Fruit fly (Drosophila melanogaster) whole organism, prepupa: ENCODE measurements around the gene Acp95EF.

Source experiments
- CG10631 ChIP-seq: fragments of 200-800 bp; sonication (Bioruptor generic); optimal IDR thresholded peaks from 2 replicates; lab custom pipeline; 2016; ENCODE audit warnings: missing biosample characterization, missing genetic modification characterization
- CG10669 ChIP-seq: fragments of 200-800 bp; sonication (Bioruptor generic); optimal IDR thresholded peaks from 3 replicates; lab custom pipeline; 2018; ENCODE audit warnings: missing biosample characterization, mild to moderate bottlenecking, missing genetic modification characterization, moderate library complexity
- CG11294 ChIP-seq: fragments of 200-800 bp; sonication (Bioruptor generic); IDR thresholded peaks from 2 replicates; pipeline ENCODE4 v1.3.6; 2022; ENCODE audit warnings: missing biosample characterization, missing genetic modification characterization
- CG11762 ChIP-seq: fragments of 200-800 bp; sonication (Bioruptor generic); optimal IDR thresholded peaks from 3 replicates; lab custom pipeline; 2016; ENCODE audit warnings: missing biosample characterization, missing genetic modification characterization; ENCODE audit not compliant: insufficient read depth
- CG1621 ChIP-seq: fragments of 200-800 bp; sonication (Bioruptor generic); optimal IDR thresholded peaks from 3 replicates; lab custom pipeline; 2018; ENCODE audit warnings: missing biosample characterization, mild to moderate bottlenecking, missing genetic modification characterization
- CG3032 ChIP-seq: fragments of 200-800 bp; optimal IDR thresholded peaks from 2 replicates; lab custom pipeline; 2019; ENCODE audit warnings: missing biosample characterization, mild to moderate bottlenecking, missing genetic modification characterization, moderate library complexity
- CG32006 ChIP-seq: fragments of 200-800 bp; sonication (Bioruptor generic); optimal IDR thresholded peaks from 3 replicates; lab custom pipeline; 2017; ENCODE audit warnings: missing biosample characterization, mild to moderate bottlenecking, missing genetic modification characterization
- CG3919 ChIP-seq: fragments of 200-800 bp; sonication (Bioruptor generic); optimal IDR thresholded peaks from 3 replicates; lab custom pipeline; 2016; ENCODE audit warnings: missing biosample characterization, missing genetic modification characterization
- CG4318 ChIP-seq: fragments of 200-800 bp; sonication (Bioruptor generic); optimal IDR thresholded peaks from 3 replicates; lab custom pipeline; 2017; ENCODE audit warnings: missing biosample characterization, mild to moderate bottlenecking, missing genetic modification characterization
- CG6163 ChIP-seq: fragments of 200-800 bp; sonication (Bioruptor generic); IDR thresholded peaks from 3 replicates; pipeline ENCODE4 v1.3.6; 2022; ENCODE audit warnings: missing biosample characterization, missing genetic modification characterization
- CG6276 ChIP-seq: fragments of 200-800 bp; sonication (Bioruptor generic); optimal IDR thresholded peaks from 2 replicates; lab custom pipeline; 2017; ENCODE audit warnings: missing biosample characterization, mild to moderate bottlenecking, missing genetic modification characterization
- CG6792 ChIP-seq: fragments of 200-800 bp; sonication (Bioruptor generic); optimal IDR thresholded peaks from 3 replicates; lab custom pipeline; 2016; ENCODE audit warnings: missing biosample characterization, missing genetic modification characterization
- CG8319 ChIP-seq: fragments of 200-800 bp; sonication (Bioruptor generic); optimal IDR thresholded peaks from 3 replicates; lab custom pipeline; 2016; ENCODE audit warnings: missing biosample characterization, missing genetic modification characterization
- CG9139 ChIP-seq: fragments of 200-800 bp; sonication (Bioruptor generic); optimal IDR thresholded peaks from 3 replicates; lab custom pipeline; 2017; ENCODE audit warnings: missing biosample characterization, mild to moderate bottlenecking, missing genetic modification characterization
- Eip78C ChIP-seq: fragments of 200-800 bp; sonication (Bioruptor generic); peaks from one replicate; lab custom pipeline; 2016; ENCODE audit warnings: missing biosample characterization, missing genetic modification characterization
- Eip93F ChIP-seq: fragments of 200-800 bp; sonication (Bioruptor generic); optimal IDR thresholded peaks from 2 replicates; lab custom pipeline; 2016; ENCODE audit warnings: missing biosample characterization, mild to moderate bottlenecking, missing genetic modification characterization
- Ets96B ChIP-seq: fragments of 200-800 bp; optimal IDR thresholded peaks from 2 replicates; lab custom pipeline; 2019; ENCODE audit warnings: missing biosample characterization, mild to moderate bottlenecking, missing genetic modification characterization, moderate library complexity
- Hr38 ChIP-seq: sonication (Bioruptor generic); optimal IDR thresholded peaks from 2 replicates; lab custom pipeline; 2016; ENCODE audit warnings: missing biosample characterization, missing genetic modification characterization
- Hr39 ChIP-seq: fragments of 200-800 bp; sonication (Bioruptor generic); optimal IDR thresholded peaks from 2 replicates; lab custom pipeline; 2016; ENCODE audit warnings: missing biosample characterization, missing genetic modification characterization
- Hr4 ChIP-seq: fragments of 200-800 bp; sonication (Bioruptor generic); optimal IDR thresholded peaks from 3 replicates; lab custom pipeline; 2016; ENCODE audit warnings: missing biosample characterization, missing genetic modification characterization
- Lpt ChIP-seq: fragments of 200-800 bp; sonication (Bioruptor generic); optimal IDR thresholded peaks from 3 replicates; lab custom pipeline; 2016; ENCODE audit warnings: missing biosample characterization, missing genetic modification characterization
- Met ChIP-seq: fragments of 200-800 bp; sonication (Bioruptor generic); optimal IDR thresholded peaks from 3 replicates; lab custom pipeline; 2016; ENCODE audit warnings: missing biosample characterization, missing genetic modification characterization
- Sox102F ChIP-seq: fragments of 200-800 bp; sonication (Bioruptor generic); optimal IDR thresholded peaks from 2 replicates; lab custom pipeline; 2016; ENCODE audit warnings: missing biosample characterization, mild to moderate bottlenecking, missing genetic modification characterization
- Sox15 ChIP-seq: fragments of 200-800 bp; sonication (Bioruptor generic); optimal IDR thresholded peaks from 3 replicates; lab custom pipeline; 2016; ENCODE audit warnings: missing biosample characterization, missing genetic modification characterization
- dsx ChIP-seq: fragments of 200-800 bp; optimal IDR thresholded peaks from 3 replicates; lab custom pipeline; 2019; ENCODE audit warnings: missing biosample characterization, mild to moderate bottlenecking, missing genetic modification characterization, moderate library complexity; ENCODE audit not compliant: poor library complexity, severe bottlenecking
- eg ChIP-seq: fragments of 200-800 bp; sonication (Bioruptor generic); IDR thresholded peaks from 3 replicates; pipeline ENCODE4 v1.3.6; 2022; ENCODE audit warnings: missing biosample characterization, missing genetic modification characterization
- esn ChIP-seq: fragments of 200-800 bp; sonication (Bioruptor generic); optimal IDR thresholded peaks from 2 replicates; lab custom pipeline; 2016; ENCODE audit warnings: missing biosample characterization, mild to moderate bottlenecking, missing genetic modification characterization, moderate library complexity
- fd59A ChIP-seq: fragments of 200-800 bp; sonication (Bioruptor generic); optimal IDR thresholded peaks from 2 replicates; lab custom pipeline; 2017; ENCODE audit warnings: missing biosample characterization, mild to moderate bottlenecking, missing genetic modification characterization, missing genetic modification reagents
- fd85E ChIP-seq: fragments of 200-800 bp; sonication (Bioruptor generic); optimal IDR thresholded peaks from 3 replicates; lab custom pipeline; 2016; ENCODE audit warnings: missing biosample characterization, missing genetic modification characterization
- fkh ChIP-seq: fragments of 200-800 bp; sonication (Bioruptor generic); optimal IDR thresholded peaks from 3 replicates; lab custom pipeline; 2017; ENCODE audit warnings: missing biosample characterization, mild to moderate bottlenecking, missing genetic modification characterization, moderate library complexity
- lz ChIP-seq: fragments of 200-800 bp; sonication (Bioruptor generic); optimal IDR thresholded peaks from 3 replicates; lab custom pipeline; 2016; ENCODE audit warnings: missing biosample characterization, missing genetic modification characterization
- salr ChIP-seq, 2 experiments: fragments of 200-800 bp; sonication (Bioruptor generic); optimal IDR thresholded peaks; 3 replicates each; lab custom pipeline; 2016 to 2018; ENCODE audit warnings: missing biosample characterization in 2 of 2, missing genetic modification characterization in 2 of 2, mild to moderate bottlenecking in 1 of 2
- spab ChIP-seq: fragments of 200-800 bp; sonication (Bioruptor generic); optimal IDR thresholded peaks from 2 replicates; lab custom pipeline; 2017; ENCODE audit warnings: missing biosample characterization, mild to moderate bottlenecking, missing genetic modification characterization, missing genetic modification reagents
- ss ChIP-seq, 2 experiments: fragments of 200-800 bp; sonication (Bioruptor generic); optimal IDR thresholded peaks; 2 replicates in 1 of 2; 3 replicates in 1 of 2; lab custom pipeline; 2017 to 2018; ENCODE audit warnings: mild to moderate bottlenecking in 2 of 2, missing biosample characterization in 2 of 2, missing genetic modification characterization in 2 of 2, moderate library complexity in 1 of 2
- svp ChIP-seq: fragments of 200-800 bp; sonication (Bioruptor generic); peaks from one replicate; lab custom pipeline; 2016; ENCODE audit warnings: missing biosample characterization, missing genetic modification characterization
- topi ChIP-seq: fragments of 200-800 bp; sonication (Bioruptor generic); optimal IDR thresholded peaks from 3 replicates; lab custom pipeline; 2016; ENCODE audit warnings: missing biosample characterization, missing genetic modification characterization
- vri ChIP-seq: fragments of 200-800 bp; sonication (Bioruptor generic); optimal IDR thresholded peaks from 3 replicates; lab custom pipeline; 2016; ENCODE audit warnings: missing biosample characterization, mild to moderate bottlenecking, missing genetic modification characterization

Gene Acp95EF

DNA sequence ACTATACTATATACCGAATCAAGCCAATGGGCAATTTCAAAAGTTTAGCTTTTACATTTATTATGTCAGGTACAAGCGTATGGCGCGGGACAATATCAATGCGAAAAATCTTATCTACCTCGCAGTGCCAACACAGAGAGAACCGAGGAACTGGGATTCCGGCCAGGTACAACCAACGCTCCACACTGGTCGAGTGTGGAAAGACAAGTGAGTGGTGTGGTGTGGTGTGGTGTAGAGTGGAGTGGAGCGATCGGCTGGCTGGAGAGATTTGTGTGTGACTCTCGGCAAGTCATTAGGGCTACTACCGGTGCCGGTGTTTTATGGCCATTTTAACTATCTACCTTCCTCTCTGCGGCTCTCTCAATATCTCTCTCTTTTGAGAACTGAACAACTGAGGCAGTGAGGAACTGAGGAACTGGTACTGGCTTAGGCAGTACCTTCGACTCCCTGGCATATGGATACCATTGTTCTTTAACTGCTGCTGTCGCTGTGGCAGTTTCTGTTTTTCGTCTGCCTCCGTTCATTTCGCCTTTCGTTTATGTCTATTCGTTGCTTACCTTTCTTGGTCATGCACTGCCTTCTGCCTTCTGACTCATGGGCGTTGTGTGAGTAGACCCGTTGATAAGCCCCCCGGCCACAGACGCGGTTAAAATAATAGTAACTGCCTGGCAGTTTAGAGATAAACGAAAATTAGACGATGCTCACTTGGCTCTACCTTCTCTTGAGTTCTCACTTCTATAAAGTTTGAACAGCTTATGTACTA is 30.7 kb downstream of the Acp95EF start (continued):
- peak; percentile 82 for TF ChIP-seq Eip93F (GFP tag; lab: Kevin White, UChicago)
- TF ChIP-seq CG10669: peak; percentile 97
- TF ChIP-seq fkh (GFP tag; lab: Kevin White, UChicago): peak; percentile 74
- peak; percentile 95 for TF ChIP-seq Hr39 (GFP tag; lab: Kevin White, UChicago)
- peak; percentile 98 for TF ChIP-seq svp (GFP tag; lab: Kevin White, UChicago)
- peak; percentile 97 for TF ChIP-seq CG1621 (tag; lab: Kevin White, UChicago)
- no peak for TF ChIP-seq CG6276 (GFP tag; lab: Kevin White, UChicago)
- peak; percentile 92 for TF ChIP-seq eg (GFP tag; lab: Robert Waterston, UW)
- peak; percentile 95 for TF ChIP-seq CG6163 (GFP tag; lab: Robert Waterston, UW)
- peak; percentile 97 for TF ChIP-seq fd59A (GFP tag; lab: Kevin White, UChicago)
- peak; percentile 95 for TF ChIP-seq CG10631 (GFP tag; lab: Kevin White, UChicago)
- peak; percentile 93 for TF ChIP-seq Sox102F
- TF ChIP-seq topi (GFP tag; lab: Kevin White, UChicago): peak; percentile 94
- peak; percentile 90 for TF ChIP-seq CG9139 (GFP tag; lab: Kevin White, UChicago)
- peak; percentile 89 for TF ChIP-seq Lpt (GFP tag; lab: Kevin White, UChicago)
- TF ChIP-seq CG11294 (GFP tag; lab: Robert Waterston, UW): peak; percentile 87
- peak; percentile 93 for TF ChIP-seq lz (GFP tag; lab: Kevin White, UChicago)

DNA sequence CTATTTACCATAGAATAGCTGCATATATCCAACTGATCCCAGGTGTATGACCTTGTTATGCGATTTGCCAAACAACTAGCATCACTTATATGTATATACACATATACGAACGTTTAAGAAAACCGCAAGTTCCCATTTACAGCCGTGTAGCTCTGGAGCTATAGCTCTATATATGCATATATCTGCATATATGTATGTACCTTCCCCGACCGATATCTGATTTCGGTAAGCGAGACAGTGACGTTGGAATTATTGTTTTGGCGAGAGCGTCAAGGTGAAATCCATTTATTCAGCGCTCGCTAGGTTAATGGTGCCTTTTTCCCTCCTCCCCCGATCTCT is 31.2 kb downstream of the Acp95EF start:
- TF ChIP-seq Met (GFP tag; lab: Kevin White, UChicago) (no peak), Hr38 (GFP tag; lab: Kevin White, UChicago) (no peak), svp (GFP tag; lab: Kevin White, UChicago) (peak; percentile 90), salr (GFP tag; optimal IDR thresholded peaks at IDR 0.05; lab: Kevin White, UChicago) (no peak), vri (no peak), Hr4 (GFP tag; lab: Kevin White, UChicago) (no peak), CG9139 (GFP tag; lab: Kevin White, UChicago) (no peak), spab (no peak), dsx (GFP tag; lab: Kevin White, UChicago) (no peak), Eip78C (GFP tag; lab: Kevin White, UChicago) (peak; percentile 9), CG4318 (GFP tag; lab: Kevin White, UChicago) (no peak), esn (peak; percentile 24), CG8319 (GFP tag; lab: Kevin White, UChicago) (no peak), Ets96B (tag; lab: Kevin White, UChicago) (no peak), CG3032 (tag; lab: Kevin White, UChicago) (no peak), CG32006 (no peak), CG6792 (peak; percentile 31), Lpt (GFP tag; lab: Kevin White, UChicago) (no peak), CG6163 (GFP tag; lab: Robert Waterston, UW) (no peak), CG11762 (GFP tag; lab: Kevin White, UChicago) (no peak), ss (GFP tag; optimal IDR thresholded peaks at IDR 0.05; lab: Kevin White, UChicago) (no peak), CG3919 (no peak), fd85E (GFP tag; lab: Kevin White, UChicago) (no peak)

DNA sequence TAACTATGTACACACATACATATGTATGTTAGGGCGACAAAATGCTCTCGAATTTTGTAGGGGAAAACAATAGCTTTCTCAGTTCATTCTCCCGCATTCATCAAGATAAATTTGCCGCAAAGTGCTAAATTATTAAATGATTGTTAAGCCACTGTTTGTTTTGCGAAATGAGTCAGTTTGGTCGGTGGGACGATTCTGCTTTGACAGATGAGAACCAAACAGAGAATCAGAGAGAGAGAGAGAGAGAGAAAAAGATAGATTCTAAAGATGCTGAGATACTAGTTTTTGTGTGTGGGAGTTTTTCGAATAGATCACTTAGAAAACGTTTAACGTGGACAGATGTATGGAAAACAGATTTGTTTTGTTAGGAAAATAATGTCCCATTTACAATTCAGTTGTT is 31.6 kb downstream of the Acp95EF start:
- TF ChIP-seq Sox15 (GFP tag; lab: Kevin White, UChicago) (no peak), Lpt (GFP tag; lab: Kevin White, UChicago) (no peak), Eip93F (GFP tag; lab: Kevin White, UChicago) (no peak), esn (no peak), Eip78C (GFP tag; lab: Kevin White, UChicago) (no peak), CG3032 (tag; lab: Kevin White, UChicago) (no peak)
